Worm (Caenorhabditis elegans) whole organism, late embryonic: ENCODE results near the gene T05B11.4.

Experiments
- Y22D7AL.16 ChIP-seq: sonication (generic microtip); optimal IDR thresholded peaks from 2 replicates; lab custom pipeline; 2016; ENCODE audit warnings: missing genetic modification characterization, missing compliant biosample characterization
- ama-1 ChIP-seq: fragments of 150-350 bp; optimal IDR thresholded peaks from 2 replicates; lab custom pipeline; 2014
- ceh-48 ChIP-seq: sonication (generic microtip); optimal IDR thresholded peaks from 2 replicates; lab custom pipeline; 2016; ENCODE audit warnings: missing genetic modification characterization, inconsistent platforms, missing compliant biosample characterization
- fax-1 ChIP-seq: sonication (generic microtip); optimal IDR thresholded peaks from 2 replicates; lab custom pipeline; 2016; ENCODE audit warnings: missing genotype, missing genetic modification characterization, missing compliant biosample characterization
- fkh-10 ChIP-seq: fragments of 150-350 bp; optimal IDR thresholded peaks from 2 replicates; lab custom pipeline; 2014; ENCODE audit warnings: missing biosample characterization, missing genetic modification reagents, missing genetic modification characterization
- madf-2 ChIP-seq: sonication (generic microtip); optimal IDR thresholded peaks from 2 replicates; lab custom pipeline; 2017; ENCODE audit warnings: missing genetic modification characterization, missing compliant biosample characterization
- pag-3 ChIP-seq: sonication (generic microtip); optimal IDR thresholded peaks from 2 replicates; lab custom pipeline; 2016; ENCODE audit warnings: missing compliant biosample characterization, missing genetic modification characterization, borderline replicate concordance
- pha-4 ChIP-seq: fragments of 150-350 bp; optimal IDR thresholded peaks from 2 replicates; lab custom pipeline; 2018; ENCODE audit warnings: missing biosample characterization, missing genetic modification reagents, missing genetic modification characterization
- pqm-1 ChIP-seq: sonication (generic microtip); optimal IDR thresholded peaks from 2 replicates; lab custom pipeline; 2016; ENCODE audit warnings: missing genetic modification characterization, missing compliant biosample characterization
- rnt-1 ChIP-seq: sonication (generic microtip); optimal IDR thresholded peaks from 2 replicates; lab custom pipeline; 2016; ENCODE audit warnings: missing genetic modification characterization, missing compliant biosample characterization
- sox-4 ChIP-seq: sonication (generic microtip); optimal IDR thresholded peaks from 2 replicates; lab custom pipeline; 2017; ENCODE audit warnings: mild to moderate bottlenecking, missing genetic modification characterization, inconsistent platforms, missing compliant biosample characterization
- tbx-2 ChIP-seq: sonication (generic microtip); optimal IDR thresholded peaks from 2 replicates; lab custom pipeline; 2016; ENCODE audit warnings: missing genetic modification characterization, missing compliant biosample characterization
- unc-3 ChIP-seq, 2 experiments: fragments of 200-800 bp in 1 of 2; sonication (Bioruptor generic) in 1 of 2; sonication (generic microtip) in 1 of 2; conservative IDR thresholded peaks in 1 of 2; optimal IDR thresholded peaks in 1 of 2; 2 replicates each; pipeline versions ENCODE4 v1.3.6 to Lab custom; 2016 to 2022; ENCODE audit warnings: missing compliant biosample characterization in 2 of 2, missing genetic modification characterization in 2 of 2, missing genetic modification reagents in 1 of 2

ce11 chrV:7713691-7714090, 40.8 kb downstream of the T05B11.4 start, which contains the start of gene ZK105.1:
- no peak for TF ChIP-seq unc-3 (GFP tag; conservative IDR thresholded peaks at IDR 0.05; lab: Robert Waterston, UW)
- TF ChIP-seq unc-3 (tag; optimal IDR thresholded peaks at IDR 0.05; lab: Kevin White, UChicago): no peak
- no peak for TF ChIP-seq sox-4
- TF ChIP-seq fkh-10 (GFP tag; lab: Kevin White, UChicago): no peak
- TF ChIP-seq ceh-48: no peak
- TF ChIP-seq pqm-1 (tag; lab: Kevin White, UChicago): no peak
- TF ChIP-seq madf-2 (tag; lab: Kevin White, UChicago): no peak
- no peak for TF ChIP-seq Y22D7AL.16 (tag; lab: Kevin White, UChicago)
- no peak for TF ChIP-seq tbx-2 (tag; lab: Kevin White, UChicago)
- no peak for TF ChIP-seq ama-1
- TF ChIP-seq rnt-1 (tag; lab: Kevin White, UChicago): no peak
- TF ChIP-seq pha-4: no peak
- no peak for TF ChIP-seq pag-3
- TF ChIP-seq fax-1 (tag; lab: Kevin White, UChicago): no peak
